Fruit fly (Drosophila melanogaster): ENCODE results near the gene CG2061.

The CG2061 gene

dm6 chrX:11140163-11140562 lies 47.9 kb downstream of the CG2061 start, which contains the start of gene ssp7:
ssp7 (minus strand) TSS chrX:11140263.
- TF ChIP-seq CG15710 (tag; optimal IDR thresholded peaks at IDR 0.05), result no peak
- no peak for TF ChIP-seq CG13204 (GFP tag; optimal IDR thresholded peaks at IDR 0.05)
- TF ChIP-seq gl (tag; optimal IDR thresholded peaks at IDR 0.05), result no peak
- TF ChIP-seq rn (GFP tag; IDR thresholded peaks at IDR 0.05), result no peak
- TF ChIP-seq CG14655 (GFP tag; optimal IDR thresholded peaks at IDR 0.05), result no peak
- no peak for TF ChIP-seq EcR (GFP tag; optimal IDR thresholded peaks at IDR 0.05)
- no peak for TF ChIP-seq CG32121 (GFP tag; IDR thresholded peaks at IDR 0.05)
- no peak for TF ChIP-seq CG10348 (GFP tag; IDR thresholded peaks at IDR 0.05)
- no peak for TF ChIP-seq fd96Ca (GFP tag; IDR thresholded peaks at IDR 0.05)
- TF ChIP-seq CG8301 (tag; optimal IDR thresholded peaks at IDR 0.05), result no peak
- TF ChIP-seq D1 (tag; optimal IDR thresholded peaks at IDR 0.05), result no peak
- TF ChIP-seq Pif1B (GFP tag; optimal IDR thresholded peaks at IDR 0.05), result no peak
- no peak for TF ChIP-seq CG9948 (tag; optimal IDR thresholded peaks at IDR 0.05)
- TF ChIP-seq CG12605 (GFP tag; IDR thresholded peaks at IDR 0.05), result no peak

dm6 chrX:11141785-11142591 lies 49.7 kb downstream of the CG2061 start, which contains the start of the genes CG15199 and CG15202:
CG15199 (minus strand) TSS chrX:11141835.
CG15202 (plus strand) TSS chrX:11142541.
- TF ChIP-seq CG34367 (tag; optimal IDR thresholded peaks at IDR 0.05) (no peak), Snoo (tag; optimal IDR thresholded peaks at IDR 0.05) (peak; percentile 53)

- TF ChIP-seq fd96Ca (GFP tag; IDR thresholded peaks at IDR 0.05), result no peak
- no peak for TF ChIP-seq gl (tag; optimal IDR thresholded peaks at IDR 0.05)
- TF ChIP-seq Ets98B (GFP tag; IDR thresholded peaks at IDR 0.05), result no peak
- TF ChIP-seq Pif1B (GFP tag; optimal IDR thresholded peaks at IDR 0.05), result no peak
- no peak for TF ChIP-seq CG9948 (tag; optimal IDR thresholded peaks at IDR 0.05)
- TF ChIP-seq CG15710 (tag; optimal IDR thresholded peaks at IDR 0.05), result no peak
- no peak for TF ChIP-seq CG4496 (GFP tag; IDR thresholded peaks at IDR 0.05)
- no peak for TF ChIP-seq Pif1A (GFP tag; optimal IDR thresholded peaks at IDR 0.05)
- no peak for TF ChIP-seq Snoo (tag; optimal IDR thresholded peaks at IDR 0.05)
- no peak for TF ChIP-seq rn (GFP tag; IDR thresholded peaks at IDR 0.05)
- no peak for TF ChIP-seq CG14655 (GFP tag; optimal IDR thresholded peaks at IDR 0.05)
- TF ChIP-seq CG8159 (tag; optimal IDR thresholded peaks at IDR 0.05), result no peak
- no peak for TF ChIP-seq CG13204 (GFP tag; optimal IDR thresholded peaks at IDR 0.05)
- no peak for TF ChIP-seq CG10348 (GFP tag; IDR thresholded peaks at IDR 0.05)
- TF ChIP-seq CG32121 (GFP tag; IDR thresholded peaks at IDR 0.05), result no peak
Measured at dm6 chrX:11143820-11144219, 51.5 kb downstream of the CG2061 start, which contains the start of gene CG15201. CG15201 (plus strand) TSS chrX:11144120.
